Fruit fly (Drosophila melanogaster): Measurements from ENCODE around the gene DIP-epsilon.
A peak's percentile ranks its signal among the peaks of the same experiment; 100 is the strongest.

Gene DIP-epsilon

DNA sequence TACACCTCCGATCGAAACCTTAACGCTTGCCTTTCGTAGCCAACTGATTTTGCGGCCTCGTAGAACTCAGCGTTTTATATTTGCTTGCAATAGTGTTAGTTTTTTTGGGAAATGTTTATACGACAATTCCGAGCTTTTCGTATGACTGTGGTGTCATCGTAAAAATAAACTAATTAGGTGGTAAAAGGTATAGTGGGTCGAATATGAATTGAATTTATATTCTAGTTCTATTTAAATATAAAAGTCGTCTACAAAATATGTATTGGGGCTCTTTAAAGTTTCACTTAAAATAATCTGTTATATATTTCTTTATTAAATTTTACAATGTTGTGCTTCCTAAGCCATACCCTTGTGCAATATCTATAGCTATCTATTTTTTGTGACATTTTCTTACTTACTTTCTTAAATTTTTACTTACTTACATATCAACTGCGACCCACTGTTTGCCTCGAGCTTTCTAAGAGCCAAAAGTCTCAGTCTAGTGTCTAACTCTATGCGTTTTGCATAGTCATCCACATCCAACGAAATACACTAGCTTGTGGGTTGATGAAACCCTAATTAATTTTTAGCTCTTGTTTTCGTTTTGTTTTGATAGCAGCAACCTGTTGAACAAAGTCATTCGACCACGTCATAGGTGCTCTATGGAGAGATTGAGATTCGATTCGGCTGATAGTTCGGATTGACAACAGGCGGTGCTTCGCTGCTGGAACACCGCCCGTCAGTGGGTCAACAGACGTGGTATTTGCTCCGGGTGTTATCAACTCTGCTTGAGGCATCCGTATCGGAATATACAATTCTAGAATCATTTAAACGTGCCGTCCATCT lies 59.9 kb downstream of the DIP-epsilon start, which contains the start of gene CG9498 (continued):
- TF ChIP-seq CG8359 (GFP tag; optimal IDR thresholded peaks at IDR 0.05; ENCODE audit: borderline replicate concordance): peak; percentile 17
- no peak for TF ChIP-seq her (GFP tag; optimal IDR thresholded peaks at IDR 0.05)
- TF ChIP-seq CG17361 (GFP tag; IDR thresholded peaks at IDR 0.05): peak; percentile 86
- TF ChIP-seq btn (GFP tag; optimal IDR thresholded peaks at IDR 0.05): no peak
- no peak for TF ChIP-seq vnd (GFP tag; IDR thresholded peaks at IDR 0.05; ENCODE audit: partially characterized antibody)
- peak; percentile 91 for TF ChIP-seq CG6854 (GFP tag; optimal IDR thresholded peaks at IDR 0.05)
- peak; percentile 90 for TF ChIP-seq CG7556 (GFP tag; optimal IDR thresholded peaks at IDR 0.05)
- no peak for TF ChIP-seq wek (GFP tag; optimal IDR thresholded peaks at IDR 0.05)
- no peak for TF ChIP-seq Dfd (GFP tag; optimal IDR thresholded peaks at IDR 0.05)
- TF ChIP-seq CG7839 (tag; optimal IDR thresholded peaks at IDR 0.05): peak; percentile 93
- TF ChIP-seq Side (GFP tag; optimal IDR thresholded peaks at IDR 0.05): no peak
- TF ChIP-seq so (GFP tag; IDR thresholded peaks at IDR 0.05): peak; percentile 79
- TF ChIP-seq sob (GFP tag; IDR thresholded peaks at IDR 0.05): peak; percentile 57
- no peak for TF ChIP-seq CG11398 (GFP tag; optimal IDR thresholded peaks at IDR 0.05)
- peak; percentile 82 for TF ChIP-seq CG6765 (GFP tag; optimal IDR thresholded peaks at IDR 0.05)
- peak; percentile 68 for TF ChIP-seq CG13775 (GFP tag; optimal IDR thresholded peaks at IDR 0.05)
- TF ChIP-seq sr (GFP tag; IDR thresholded peaks at IDR 0.05): no peak
- TF ChIP-seq CG5953 (GFP tag; IDR thresholded peaks at IDR 0.05): no peak
- TF ChIP-seq CG17802 (tag; optimal IDR thresholded peaks at IDR 0.05): no peak
- TF ChIP-seq CG6254 (GFP tag; optimal IDR thresholded peaks at IDR 0.05): peak; percentile 23
- peak; percentile 75 for TF ChIP-seq CG15514 (GFP tag; optimal IDR thresholded peaks at IDR 0.05)
- TF ChIP-seq pnt (GFP tag; optimal IDR thresholded peaks at IDR 0.05): peak; percentile 18
- TF ChIP-seq CG13296 (GFP tag; optimal IDR thresholded peaks at IDR 0.05): peak; percentile 92
- peak; percentile 69 for TF ChIP-seq Blimp-1 (GFP tag; optimal IDR thresholded peaks at IDR 0.05)
- peak; percentile 39 for TF ChIP-seq CG2875 (GFP tag; optimal IDR thresholded peaks at IDR 0.05)
- no peak for TF ChIP-seq ken (GFP tag; IDR thresholded peaks at IDR 0.05)
- TF ChIP-seq CTCF (GFP tag; optimal IDR thresholded peaks at IDR 0.05): peak; percentile 27
- TF ChIP-seq CG8924 (tag; optimal IDR thresholded peaks at IDR 0.05): peak; percentile 88
- TF ChIP-seq Chrac-16 (GFP tag; optimal IDR thresholded peaks at IDR 0.05): peak; percentile 33
- TF ChIP-seq knrl (GFP tag; IDR thresholded peaks at IDR 0.05; ENCODE audit: partially characterized antibody): no peak
- peak; percentile 92 for TF ChIP-seq CoRest (tag; optimal IDR thresholded peaks at IDR 0.05)
- TF ChIP-seq CG12659 (GFP tag; optimal IDR thresholded peaks at IDR 0.05): peak; percentile 92
- peak; percentile 82 for TF ChIP-seq CG6689 (GFP tag; IDR thresholded peaks at IDR 0.05)
- TF ChIP-seq ftz-f1 (GFP tag; optimal IDR thresholded peaks at IDR 0.05): no peak
- no peak for TF ChIP-seq pfk (GFP tag; optimal IDR thresholded peaks at IDR 0.05)
- TF ChIP-seq zen (tag; optimal IDR thresholded peaks at IDR 0.05): peak; percentile 36
- no peak for TF ChIP-seq tll (GFP tag; optimal IDR thresholded peaks at IDR 0.05)
- peak; percentile 70 for TF ChIP-seq ATbp (GFP tag; optimal IDR thresholded peaks at IDR 0.05)
- peak; percentile 67 for TF ChIP-seq Xrp1 (GFP tag; IDR thresholded peaks at IDR 0.05)
- peak; percentile 79 for TF ChIP-seq Oli (tag; optimal IDR thresholded peaks at IDR 0.05)
- no peak for TF ChIP-seq Opbp (GFP tag; IDR thresholded peaks at IDR 0.05; ENCODE audit: partially characterized antibody)
- peak; percentile 30; the same call in 1 of the 2 replicates for TF ChIP-seq ap (GFP tag; IDR thresholded peaks at IDR 0.05)
- no peak for TF ChIP-seq Doc2 (GFP tag; IDR thresholded peaks at IDR 0.05)
- no peak for TF ChIP-seq CG14965 (GFP tag; optimal IDR thresholded peaks at IDR 0.05; ENCODE audit: borderline replicate concordance)
- no peak for TF ChIP-seq CG2129 (GFP tag; IDR thresholded peaks at IDR 0.05; ENCODE audit: partially characterized antibody)
- peak; percentile 48 for TF ChIP-seq Six4 (GFP tag; optimal IDR thresholded peaks at IDR 0.05)
- TF ChIP-seq Fer3 (tag; optimal IDR thresholded peaks at IDR 0.05): peak; percentile 92
- peak; percentile 86 for TF ChIP-seq CG17385 (GFP tag; optimal IDR thresholded peaks at IDR 0.05)
